Worm (Caenorhabditis elegans) whole organism, early embryonic: ENCODE measurements around the gene dur-1.

Experiments
- B0310.2 ChIP-seq: sonication (generic microtip); optimal IDR thresholded peaks from 2 replicates; lab custom pipeline; 2016; ENCODE audit warnings: mild to moderate bottlenecking, missing genetic modification characterization, missing compliant biosample characterization
- F13C5.2 ChIP-seq: sonication (generic microtip); optimal IDR thresholded peaks from 2 replicates; lab custom pipeline; 2017; ENCODE audit warnings: mild to moderate bottlenecking, missing genetic modification characterization, inconsistent platforms, missing compliant biosample characterization
- aly-1 ChIP-seq: sonication (generic microtip); optimal IDR thresholded peaks from 2 replicates; lab custom pipeline; 2016; ENCODE audit warnings: missing genetic modification characterization, missing compliant biosample characterization
- ama-1 ChIP-seq: fragments of 150-350 bp; optimal IDR thresholded peaks from 2 replicates; lab custom pipeline; 2014
- ceh-13 ChIP-seq: fragments of 200-800 bp; sonication (Bioruptor generic); optimal IDR thresholded peaks from 2 replicates; lab custom pipeline; 2018; ENCODE audit warnings: mild to moderate bottlenecking, missing genetic modification characterization, missing compliant biosample characterization
- ceh-36 ChIP-seq: sonication (generic microtip); optimal IDR thresholded peaks from 2 replicates; lab custom pipeline; 2016; ENCODE audit warnings: missing genetic modification characterization, inconsistent platforms, missing compliant biosample characterization
- ets-7 ChIP-seq: sonication (generic microtip); optimal IDR thresholded peaks from 2 replicates; lab custom pipeline; 2016; ENCODE audit warnings: missing genotype, missing genetic modification characterization, missing compliant biosample characterization
- flt-1 ChIP-seq: fragments of 200-800 bp; sonication (Bioruptor generic); IDR thresholded peaks from 2 replicates; pipeline ENCODE4 v1.3.6; 2022; ENCODE audit warnings: missing genetic modification characterization, missing compliant biosample characterization
- hmbx-1 ChIP-seq: sonication (generic microtip); optimal IDR thresholded peaks from 2 replicates; lab custom pipeline; 2016; ENCODE audit warnings: mild to moderate bottlenecking, missing genetic modification characterization, missing compliant biosample characterization
- hmg-4 ChIP-seq: fragments of 200-800 bp; sonication (Bioruptor generic); optimal IDR thresholded peaks from 2 replicates; lab custom pipeline; 2018; ENCODE audit warnings: mild to moderate bottlenecking, missing genetic modification characterization, missing compliant biosample characterization
- hnd-1 ChIP-seq: sonication (generic microtip); optimal IDR thresholded peaks from 2 replicates; lab custom pipeline; 2016; ENCODE audit warnings: missing genetic modification characterization, missing compliant biosample characterization
- pes-1 ChIP-seq: fragments of 200-800 bp; sonication (Bioruptor generic); IDR thresholded peaks from 2 replicates; pipeline ENCODE4 v1.3.6; 2022; ENCODE audit warnings: missing genetic modification reagents, missing genetic modification characterization, missing compliant biosample characterization
- scrt-1 ChIP-seq: fragments of 200-800 bp; sonication (Bioruptor generic); IDR thresholded peaks from 2 replicates; pipeline ENCODE4 v1.3.6; 2022; ENCODE audit warnings: missing genetic modification characterization, missing compliant biosample characterization
- sea-1 ChIP-seq: fragments of 200-800 bp; sonication (Bioruptor generic); conservative IDR thresholded peaks from 2 replicates; pipeline ENCODE4 v1.3.6; 2022; ENCODE audit warnings: missing genetic modification characterization, missing compliant biosample characterization
- tbx-11 ChIP-seq: fragments of 200-800 bp; sonication (Bioruptor generic); IDR thresholded peaks from 2 replicates; pipeline ENCODE4 v1.3.6; 2022; ENCODE audit warnings: missing genetic modification characterization, missing compliant biosample characterization
- tbx-37 ChIP-seq: fragments of 200-800 bp; sonication (Bioruptor generic); conservative IDR thresholded peaks from 2 replicates; pipeline ENCODE4 v1.3.6; 2022; ENCODE audit warnings: missing genetic modification reagents, missing genetic modification characterization, missing compliant biosample characterization
- tra-4 ChIP-seq: sonication (generic microtip); optimal IDR thresholded peaks from 2 replicates; lab custom pipeline; 2017; ENCODE audit warnings: missing genetic modification characterization, missing compliant biosample characterization

Gene dur-1

ce11 chrIV:9872786-9873185 is 55.2 kb downstream of the dur-1 start:
- no peak for TF ChIP-seq F13C5.2
- no peak for TF ChIP-seq ceh-13 (GFP tag; lab: Kevin White, UChicago)
- TF ChIP-seq hmg-4 (GFP tag; lab: Kevin White, UChicago) = no peak
- no peak for TF ChIP-seq hmbx-1 (tag; lab: Kevin White, UChicago)
- TF ChIP-seq flt-1 (GFP tag; lab: Robert Waterston, UW) = no peak
- TF ChIP-seq sea-1 (GFP tag; lab: Robert Waterston, UW) = no peak
- TF ChIP-seq ets-7 = no peak
- TF ChIP-seq B0310.2 = no peak
- TF ChIP-seq pes-1 (GFP tag; lab: Robert Waterston, UW) = no peak
- no peak for TF ChIP-seq ceh-36 (tag; lab: Kevin White, UChicago)
- TF ChIP-seq aly-1 (tag; lab: Kevin White, UChicago) = no peak
- no peak for TF ChIP-seq scrt-1
- no peak for TF ChIP-seq tra-4 (tag; lab: Kevin White, UChicago)
- TF ChIP-seq tbx-37 (GFP tag; lab: Robert Waterston, UW) = no peak
- no peak for TF ChIP-seq ama-1 (lab: Kevin White, UChicago)
- TF ChIP-seq hnd-1 = no peak
- no peak for TF ChIP-seq tbx-11 (GFP tag; lab: Robert Waterston, UW)

ce11 chrIV:9872210-9872609 is 55.8 kb downstream of the dur-1 start:
- TF ChIP-seq ceh-13 (GFP tag; lab: Kevin White, UChicago) = no peak
- TF ChIP-seq tbx-11 (GFP tag; lab: Robert Waterston, UW) = no peak
- no peak for TF ChIP-seq hmbx-1 (tag; lab: Kevin White, UChicago)
- TF ChIP-seq hmg-4 (GFP tag; lab: Kevin White, UChicago) = no peak
- no peak for TF ChIP-seq tra-4 (tag; lab: Kevin White, UChicago)
- TF ChIP-seq ets-7 = no peak
- no peak for TF ChIP-seq sea-1 (GFP tag; lab: Robert Waterston, UW)
- TF ChIP-seq ama-1 (lab: Kevin White, UChicago) = no peak
- TF ChIP-seq pes-1 (GFP tag; lab: Robert Waterston, UW) = no peak
- TF ChIP-seq F13C5.2 = no peak
- no peak for TF ChIP-seq aly-1 (tag; lab: Kevin White, UChicago)
- TF ChIP-seq scrt-1 = no peak
- TF ChIP-seq tbx-37 (GFP tag; lab: Robert Waterston, UW) = no peak
- TF ChIP-seq B0310.2 = no peak
- no peak for TF ChIP-seq ceh-36 (tag; lab: Kevin White, UChicago)
- no peak for TF ChIP-seq flt-1 (GFP tag; lab: Robert Waterston, UW)
- TF ChIP-seq hnd-1 = no peak
